Fruit fly (Drosophila melanogaster) whole organism: Measurements from ENCODE around the gene r.

ENCODE experiments used
- CG8478 ChIP-seq: fragments of >200 bp; optimal IDR thresholded peaks from 2 replicates; lab custom pipeline; 2018; ENCODE audit warnings: inconsistent platforms
- Dll ChIP-seq: fragments of >200 bp; optimal IDR thresholded peaks from 2 replicates; lab custom pipeline; 2017
- EcR ChIP-seq, 2 experiments: fragments of >200 bp; optimal IDR thresholded peaks; 2 replicates each; lab custom pipeline; 2017; ENCODE audit warnings: missing biosample characterization in 2 of 2, missing genetic modification characterization in 2 of 2, missing genetic modification reagents in 2 of 2
- psq ChIP-seq: fragments of >200 bp; optimal IDR thresholded peaks from 2 replicates; lab custom pipeline; 2017
- usp ChIP-seq: fragments of >200 bp; optimal IDR thresholded peaks from 2 replicates; lab custom pipeline; 2017; ENCODE audit warnings: missing biosample characterization, missing genetic modification characterization, mixed read lengths

- TF ChIP-seq CG8478 (no peak), Dll (lab: Kevin White, UChicago) (no peak), EcR (GFP tag; optimal IDR thresholded peaks at IDR 0.05; lab: Kevin White, UChicago) (no peak), psq (lab: Kevin White, UChicago) (no peak), usp (GFP tag; lab: Kevin White, UChicago) (no peak)
Observed at dm6 chrX:16700070-16700469, 44.9 kb downstream of the r start, which contains the start of gene CG9676.
